Worm (Caenorhabditis elegans) whole organism, early embryonic: ENCODE measurements around the gene F56D5.6.

Experiments
- B0310.2 ChIP-seq: sonication (generic microtip); optimal IDR thresholded peaks from 2 replicates; lab custom pipeline; 2016; ENCODE audit warnings: mild to moderate bottlenecking, missing genetic modification characterization, missing compliant biosample characterization
- F13C5.2 ChIP-seq: sonication (generic microtip); optimal IDR thresholded peaks from 2 replicates; lab custom pipeline; 2017; ENCODE audit warnings: mild to moderate bottlenecking, missing genetic modification characterization, inconsistent platforms, missing compliant biosample characterization
- aly-1 ChIP-seq: sonication (generic microtip); optimal IDR thresholded peaks from 2 replicates; lab custom pipeline; 2016; ENCODE audit warnings: missing genetic modification characterization, missing compliant biosample characterization
- ama-1 ChIP-seq: fragments of 150-350 bp; optimal IDR thresholded peaks from 2 replicates; lab custom pipeline; 2014
- ceh-13 ChIP-seq: fragments of 200-800 bp; sonication (Bioruptor generic); optimal IDR thresholded peaks from 2 replicates; lab custom pipeline; 2018; ENCODE audit warnings: mild to moderate bottlenecking, missing genetic modification characterization, missing compliant biosample characterization
- ceh-36 ChIP-seq: sonication (generic microtip); optimal IDR thresholded peaks from 2 replicates; lab custom pipeline; 2016; ENCODE audit warnings: missing genetic modification characterization, inconsistent platforms, missing compliant biosample characterization
- ets-7 ChIP-seq: sonication (generic microtip); optimal IDR thresholded peaks from 2 replicates; lab custom pipeline; 2016; ENCODE audit warnings: missing genotype, missing genetic modification characterization, missing compliant biosample characterization
- flt-1 ChIP-seq: fragments of 200-800 bp; sonication (Bioruptor generic); IDR thresholded peaks from 2 replicates; pipeline ENCODE4 v1.3.6; 2022; ENCODE audit warnings: missing genetic modification characterization, missing compliant biosample characterization
- hmbx-1 ChIP-seq: sonication (generic microtip); optimal IDR thresholded peaks from 2 replicates; lab custom pipeline; 2016; ENCODE audit warnings: mild to moderate bottlenecking, missing genetic modification characterization, missing compliant biosample characterization
- hmg-4 ChIP-seq: fragments of 200-800 bp; sonication (Bioruptor generic); optimal IDR thresholded peaks from 2 replicates; lab custom pipeline; 2018; ENCODE audit warnings: mild to moderate bottlenecking, missing genetic modification characterization, missing compliant biosample characterization
- hnd-1 ChIP-seq: sonication (generic microtip); optimal IDR thresholded peaks from 2 replicates; lab custom pipeline; 2016; ENCODE audit warnings: missing genetic modification characterization, missing compliant biosample characterization
- pes-1 ChIP-seq: fragments of 200-800 bp; sonication (Bioruptor generic); IDR thresholded peaks from 2 replicates; pipeline ENCODE4 v1.3.6; 2022; ENCODE audit warnings: missing genetic modification reagents, missing genetic modification characterization, missing compliant biosample characterization
- scrt-1 ChIP-seq: fragments of 200-800 bp; sonication (Bioruptor generic); IDR thresholded peaks from 2 replicates; pipeline ENCODE4 v1.3.6; 2022; ENCODE audit warnings: missing genetic modification characterization, missing compliant biosample characterization
- sea-1 ChIP-seq: fragments of 200-800 bp; sonication (Bioruptor generic); conservative IDR thresholded peaks from 2 replicates; pipeline ENCODE4 v1.3.6; 2022; ENCODE audit warnings: missing genetic modification characterization, missing compliant biosample characterization
- tbx-11 ChIP-seq: fragments of 200-800 bp; sonication (Bioruptor generic); IDR thresholded peaks from 2 replicates; pipeline ENCODE4 v1.3.6; 2022; ENCODE audit warnings: missing genetic modification characterization, missing compliant biosample characterization
- tbx-37 ChIP-seq: fragments of 200-800 bp; sonication (Bioruptor generic); conservative IDR thresholded peaks from 2 replicates; pipeline ENCODE4 v1.3.6; 2022; ENCODE audit warnings: missing genetic modification reagents, missing genetic modification characterization, missing compliant biosample characterization
- tra-4 ChIP-seq: sonication (generic microtip); optimal IDR thresholded peaks from 2 replicates; lab custom pipeline; 2017; ENCODE audit warnings: missing genetic modification characterization, missing compliant biosample characterization

F56D5.6 gene

DNA sequence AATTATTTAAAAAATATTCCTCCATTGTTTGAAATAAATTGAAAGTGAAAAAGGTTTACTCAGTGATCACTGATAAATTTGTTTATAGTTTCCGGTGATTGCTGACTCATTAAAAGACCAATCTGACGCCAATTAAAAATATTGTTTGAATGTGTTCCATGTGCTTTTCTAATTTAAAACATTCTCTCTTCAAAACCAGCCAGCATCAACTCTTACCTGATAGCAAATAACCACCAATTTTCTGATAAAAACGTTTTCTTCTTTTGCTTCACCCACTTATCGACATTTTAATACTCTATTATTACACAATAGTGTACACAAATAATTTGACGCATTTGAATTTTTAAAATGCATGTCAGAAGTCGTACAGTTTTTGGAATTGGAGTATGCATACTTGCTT is at the start of gene F56D5.6:
TSS of gene F56D5.6 (plus strand) at position 208 of the 400 bp plus-strand sequence.
- no peak for TF ChIP-seq ceh-13
- no peak for TF ChIP-seq B0310.2 (tag; lab: Kevin White, UChicago)
- TF ChIP-seq tra-4 (tag; lab: Kevin White, UChicago): no peak
- TF ChIP-seq tbx-37 (GFP tag; lab: Robert Waterston, UW): no peak
- no peak for TF ChIP-seq hnd-1 (tag; lab: Kevin White, UChicago)
- TF ChIP-seq pes-1 (GFP tag; lab: Robert Waterston, UW): no peak
- no peak for TF ChIP-seq tbx-11 (GFP tag; lab: Robert Waterston, UW)
- no peak for TF ChIP-seq ama-1
- TF ChIP-seq sea-1 (GFP tag; lab: Robert Waterston, UW): no peak
- TF ChIP-seq hmbx-1 (tag; lab: Kevin White, UChicago): no peak
- no peak for TF ChIP-seq F13C5.2 (tag; lab: Kevin White, UChicago)
- TF ChIP-seq flt-1: no peak
- TF ChIP-seq aly-1 (tag; lab: Kevin White, UChicago): no peak

ce11 chrIV:9353728-9354127 is 48.0 kb upstream of the F56D5.6 start:
- TF ChIP-seq tbx-37 (GFP tag; lab: Robert Waterston, UW): no peak
- TF ChIP-seq tbx-11 (GFP tag; lab: Robert Waterston, UW): no peak
- TF ChIP-seq pes-1 (GFP tag; lab: Robert Waterston, UW): no peak

DNA sequence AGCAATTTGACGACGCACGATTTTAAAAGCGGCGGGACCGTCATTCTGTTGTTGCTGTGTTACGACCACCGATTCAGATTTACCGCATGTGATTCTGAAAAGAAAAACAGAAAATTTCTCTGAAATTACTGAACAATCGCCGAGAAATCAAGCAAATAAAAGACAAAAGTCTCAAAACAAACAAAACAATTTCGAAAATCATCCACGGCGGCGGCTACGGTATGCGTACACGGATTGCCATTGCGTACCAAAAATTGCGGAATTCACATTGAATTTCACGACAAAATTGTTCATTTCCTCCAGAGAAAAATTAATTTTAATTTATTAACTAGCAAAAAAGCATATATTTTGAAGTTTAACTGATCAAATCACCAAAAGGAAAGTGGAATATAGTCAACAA is 35.3 kb upstream of the F56D5.6 start, which contains the start of gene pezo-1:
TSS of gene pezo-1 (minus strand) at position 101 of the 400 bp plus-strand sequence.
- TF ChIP-seq tbx-11 (GFP tag; lab: Robert Waterston, UW): no peak
- TF ChIP-seq tbx-37 (GFP tag; lab: Robert Waterston, UW): no peak
- TF ChIP-seq ceh-13: no peak
- no peak for TF ChIP-seq F13C5.2 (tag; lab: Kevin White, UChicago)
- no peak for TF ChIP-seq flt-1

- TF ChIP-seq ceh-36 (no peak), ets-7 (no peak), ama-1 (no peak), flt-1 (no peak)
Measured at ce11 chrIV:9367852-9368627, 33.7 kb upstream of the F56D5.6 start.

DNA sequence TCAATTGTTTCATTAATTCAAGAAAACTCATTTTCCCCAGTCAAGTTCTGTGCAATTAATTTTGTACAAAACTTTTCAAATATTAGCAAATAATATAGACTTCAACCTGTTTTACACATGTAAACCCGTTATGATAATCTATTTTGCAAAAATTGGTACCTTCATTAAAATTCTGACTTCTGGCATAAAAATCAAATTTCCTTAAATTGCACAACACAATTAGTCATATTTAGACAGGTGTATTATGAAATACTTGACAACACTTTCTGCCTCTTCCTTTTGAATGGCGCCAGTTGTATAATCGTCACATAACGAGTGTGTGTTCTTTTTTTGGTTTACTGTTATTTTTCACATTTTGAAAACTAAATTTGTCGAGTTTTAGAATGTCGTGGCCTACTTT is 30.6 kb upstream of the F56D5.6 start, which contains the start of gene fbxc-58:
TSS of gene fbxc-58 (plus strand) at position 383 of the 400 bp plus-strand sequence.
- TF ChIP-seq aly-1 (tag; lab: Kevin White, UChicago): no peak
- no peak for TF ChIP-seq pes-1 (GFP tag; lab: Robert Waterston, UW)
- no peak for TF ChIP-seq ceh-36

ce11 chrIV:9374529-9374928 is 27.2 kb upstream of the F56D5.6 start, which contains the start of gene C10C5.3:
Gene C10C5.3 (plus strand): TSS chrIV:9374829.
- TF ChIP-seq pes-1 (GFP tag; lab: Robert Waterston, UW) (no peak), ceh-13 (no peak), ceh-36 (no peak), tra-4 (tag; lab: Kevin White, UChicago) (no peak), scrt-1 (GFP tag; lab: Robert Waterston, UW) (no peak), sea-1 (GFP tag; lab: Robert Waterston, UW) (no peak), hmbx-1 (tag; lab: Kevin White, UChicago) (no peak), aly-1 (tag; lab: Kevin White, UChicago) (no peak), ets-7 (no peak), F13C5.2 (tag; lab: Kevin White, UChicago) (no peak), ama-1 (no peak), tbx-11 (GFP tag; lab: Robert Waterston, UW) (no peak), hmg-4 (GFP tag; lab: Kevin White, UChicago) (no peak), hnd-1 (tag; lab: Kevin White, UChicago) (no peak), B0310.2 (tag; lab: Kevin White, UChicago) (no peak), tbx-37 (GFP tag; lab: Robert Waterston, UW) (no peak)

DNA sequence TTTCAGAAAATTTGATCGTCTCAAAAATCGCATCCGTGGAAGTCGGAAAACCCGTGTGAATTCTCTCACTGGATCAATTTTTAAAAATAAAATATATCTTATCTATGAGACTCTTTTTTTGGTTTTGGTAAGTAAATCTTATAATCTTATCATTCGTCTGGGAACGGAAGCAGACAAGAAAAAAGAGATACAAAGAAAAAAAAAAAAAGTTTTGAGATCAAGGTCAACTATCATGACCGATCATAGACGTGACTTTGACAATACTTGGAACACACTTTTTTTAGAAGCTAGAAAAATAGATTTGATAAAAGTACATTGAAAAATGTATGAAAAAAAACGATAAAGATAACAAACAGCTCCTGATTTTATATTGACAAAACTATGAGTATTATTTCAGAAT is 25.2 kb upstream of the F56D5.6 start:
- TF ChIP-seq ama-1: no peak
- no peak for TF ChIP-seq ets-7
- no peak for TF ChIP-seq F13C5.2 (tag; lab: Kevin White, UChicago)
- no peak for TF ChIP-seq aly-1 (tag; lab: Kevin White, UChicago)
- TF ChIP-seq ceh-36: no peak
- no peak for TF ChIP-seq hmbx-1 (tag; lab: Kevin White, UChicago)
- TF ChIP-seq sea-1 (GFP tag; lab: Robert Waterston, UW): no peak

DNA sequence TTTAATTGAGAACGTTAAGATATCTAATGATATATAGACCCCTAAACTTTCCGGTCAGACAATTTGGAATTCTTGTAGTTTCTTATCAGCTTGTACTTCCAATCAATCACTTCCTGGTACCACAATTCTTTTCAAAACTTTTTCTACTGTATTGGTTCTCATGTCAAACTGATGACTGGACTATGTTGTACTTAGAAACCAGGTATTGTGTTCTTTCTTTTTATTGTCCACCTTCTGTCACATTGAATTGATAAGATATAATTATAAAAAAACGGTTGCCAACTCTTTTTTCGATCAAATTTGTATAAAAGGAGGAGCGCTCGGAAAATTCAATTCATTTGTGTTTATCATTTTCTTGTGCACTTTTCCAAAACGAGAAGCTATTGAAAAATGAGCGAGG is 23.4 kb upstream of the F56D5.6 start, which contains the start of gene C10C5.4:
TSS of gene C10C5.4 (plus strand) at position 281 of the 400 bp plus-strand sequence.
- TF ChIP-seq pes-1 (GFP tag; lab: Robert Waterston, UW) (no peak), sea-1 (GFP tag; lab: Robert Waterston, UW) (no peak), hmbx-1 (tag; lab: Kevin White, UChicago) (no peak)

DNA sequence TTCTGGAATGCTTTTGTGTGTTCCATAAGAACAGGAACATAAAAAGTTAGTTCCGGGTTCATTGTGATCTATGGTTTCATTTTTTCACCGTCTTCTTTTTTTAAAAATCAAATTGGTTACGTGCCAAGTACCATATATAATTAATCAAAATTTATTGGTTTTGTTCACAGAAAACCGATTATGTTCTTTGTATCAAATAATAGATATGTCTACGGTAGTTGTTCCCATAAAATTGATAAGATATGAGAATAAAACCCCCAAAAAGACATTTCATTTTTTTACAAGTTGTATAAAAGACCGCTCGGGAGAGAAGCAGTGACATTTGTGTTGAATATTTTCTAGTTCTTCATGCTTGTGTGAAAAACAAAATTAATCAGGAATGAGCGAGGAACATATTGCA is 20.6 kb upstream of the F56D5.6 start, which contains the start of gene C10C5.5:
TSS of gene C10C5.5 (plus strand) at position 301 of the 400 bp plus-strand sequence.
- TF ChIP-seq tbx-37 (GFP tag; lab: Robert Waterston, UW): no peak
- TF ChIP-seq ets-7: no peak
- TF ChIP-seq ceh-13: no peak
- no peak for TF ChIP-seq pes-1 (GFP tag; lab: Robert Waterston, UW)
- TF ChIP-seq hmg-4 (GFP tag; lab: Kevin White, UChicago): no peak
- TF ChIP-seq flt-1: no peak
- TF ChIP-seq tbx-11 (GFP tag; lab: Robert Waterston, UW): no peak
- no peak for TF ChIP-seq aly-1 (tag; lab: Kevin White, UChicago)
- TF ChIP-seq hnd-1 (tag; lab: Kevin White, UChicago): no peak
- no peak for TF ChIP-seq F13C5.2 (tag; lab: Kevin White, UChicago)
